Fruit fly (Drosophila melanogaster): ENCODE results near the gene beat-IIIa.

dm6 chr2L:17222176-17222575 is 91.4 kb downstream of the beat-IIIa start:
- TF ChIP-seq Abd-B (GFP tag; optimal IDR thresholded peaks at IDR 0.05) (no peak), HHEX (GFP tag; optimal IDR thresholded peaks at IDR 0.05) (no peak)
